Fruit fly (Drosophila melanogaster) whole organism, embryonic: ENCODE results near the gene CG46460.

Experiments
- BtbVII ChIP-seq: fragments of 200-800 bp; sonication (Bioruptor generic); optimal IDR thresholded peaks from 3 replicates; lab custom pipeline; 2017; ENCODE audit warnings: missing biosample characterization, mild to moderate bottlenecking, missing genetic modification characterization
- CG1024 ChIP-seq: fragments of 200-800 bp; sonication (Bioruptor generic); IDR thresholded peaks from 2 replicates; pipeline ENCODE4 v1.3.6; 2022; ENCODE audit warnings: missing biosample characterization, missing genetic modification characterization
- CG10462 ChIP-seq: fragments of 200-800 bp; sonication (Bioruptor generic); optimal IDR thresholded peaks from 2 replicates; lab custom pipeline; 2016; ENCODE audit warnings: missing biosample characterization, missing genetic modification characterization
- CG10543 ChIP-seq: fragments of 200-800 bp; sonication (Bioruptor generic); optimal IDR thresholded peaks from 3 replicates; lab custom pipeline; 2017; ENCODE audit warnings: missing biosample characterization, mild to moderate bottlenecking, missing genetic modification characterization, moderate library complexity
- CG10565 ChIP-seq: fragments of 200-800 bp; sonication (Bioruptor generic); optimal IDR thresholded peaks from 3 replicates; lab custom pipeline; 2016; ENCODE audit warnings: missing biosample characterization, mild to moderate bottlenecking, missing genetic modification characterization
- CG12744 ChIP-seq: fragments of 200-800 bp; sonication (Bioruptor generic); optimal IDR thresholded peaks from 2 replicates; lab custom pipeline; 2016; ENCODE audit warnings: missing biosample characterization, missing genetic modification characterization
- CG13775 ChIP-seq: fragments of 200-800 bp; sonication (Bioruptor generic); optimal IDR thresholded peaks from 3 replicates; lab custom pipeline; 2017; ENCODE audit warnings: missing biosample characterization, mild to moderate bottlenecking, missing genetic modification characterization
- CG17359 ChIP-seq: fragments of 200-800 bp; sonication (Bioruptor generic); optimal IDR thresholded peaks from 3 replicates; lab custom pipeline; 2018; ENCODE audit warnings: missing biosample characterization, mild to moderate bottlenecking, missing genetic modification characterization, moderate library complexity
- CG17385 ChIP-seq: fragments of 200-800 bp; sonication (Bioruptor generic); optimal IDR thresholded peaks from 3 replicates; lab custom pipeline; 2018; ENCODE audit warnings: missing biosample characterization, mild to moderate bottlenecking, missing genetic modification characterization
- CG2116 ChIP-seq: fragments of 200-800 bp; sonication (Bioruptor generic); optimal IDR thresholded peaks from 3 replicates; lab custom pipeline; 2018; ENCODE audit warnings: missing biosample characterization, mild to moderate bottlenecking, missing genetic modification characterization
- CG2202 ChIP-seq: fragments of 200-800 bp; sonication (Bioruptor generic); optimal IDR thresholded peaks from 2 replicates; lab custom pipeline; 2018; ENCODE audit warnings: missing biosample characterization, mild to moderate bottlenecking, missing genetic modification characterization
- CG2889 ChIP-seq: fragments of 200-800 bp; sonication (Bioruptor generic); IDR thresholded peaks from 3 replicates; pipeline ENCODE4 v1.3.6; 2022; ENCODE audit warnings: missing biosample characterization, missing genetic modification characterization
- CG32767 ChIP-seq: fragments of 200-800 bp; sonication (Bioruptor generic); IDR thresholded peaks from 2 replicates; pipeline ENCODE4 v1.3.6; 2022; ENCODE audit warnings: missing biosample characterization, missing genetic modification characterization
- CG3407 ChIP-seq: fragments of 200-800 bp; sonication (Bioruptor generic); optimal IDR thresholded peaks from 2 replicates; lab custom pipeline; 2018; ENCODE audit warnings: missing biosample characterization, mild to moderate bottlenecking, missing genetic modification characterization
- CG3847 ChIP-seq: fragments of 200-800 bp; sonication (Bioruptor generic); IDR thresholded peaks from 2 replicates; pipeline ENCODE4 v1.3.6; 2022; ENCODE audit warnings: missing biosample characterization, missing genetic modification characterization
- CG42726 ChIP-seq: fragments of 200-800 bp; sonication (Bioruptor generic); IDR thresholded peaks from 2 replicates; pipeline ENCODE4 v1.3.6; 2022; ENCODE audit warnings: missing biosample characterization, missing genetic modification characterization; ENCODE audit not compliant: partially characterized antibody
- CG4328 ChIP-seq: fragments of 200-800 bp; sonication (Bioruptor generic); optimal IDR thresholded peaks from 3 replicates; lab custom pipeline; 2017; ENCODE audit warnings: missing biosample characterization, missing genetic modification reagents, missing genetic modification characterization
- CG4424 ChIP-seq: fragments of 200-800 bp; sonication (Bioruptor generic); optimal IDR thresholded peaks from 3 replicates; lab custom pipeline; 2016; ENCODE audit warnings: missing biosample characterization, missing genetic modification characterization
- CG6654 ChIP-seq: fragments of 200-800 bp; sonication (Bioruptor generic); optimal IDR thresholded peaks from 2 replicates; lab custom pipeline; 2017; ENCODE audit warnings: missing biosample characterization, mild to moderate bottlenecking, missing genetic modification characterization
- CG7271 ChIP-seq: fragments of 200-800 bp; sonication (Bioruptor generic); optimal IDR thresholded peaks from 2 replicates; lab custom pipeline; 2018; ENCODE audit warnings: missing biosample characterization, mild to moderate bottlenecking, missing genetic modification characterization, moderate library complexity
- CG7357 ChIP-seq: fragments of 200-800 bp; sonication (Bioruptor generic); IDR thresholded peaks from 3 replicates; pipeline ENCODE4 v1.3.6; 2022; ENCODE audit warnings: missing biosample characterization, missing genetic modification characterization
- CG7745 ChIP-seq: fragments of 200-800 bp; sonication (Bioruptor generic); optimal IDR thresholded peaks from 2 replicates; lab custom pipeline; 2018; ENCODE audit warnings: missing biosample characterization, mild to moderate bottlenecking, missing genetic modification characterization, moderate library complexity
- CG8388 ChIP-seq: fragments of 200-800 bp; sonication (Bioruptor generic); optimal IDR thresholded peaks from 2 replicates; lab custom pipeline; 2019; ENCODE audit warnings: missing biosample characterization, mild to moderate bottlenecking, missing genetic modification characterization, moderate library complexity
- Dad ChIP-seq: fragments of 200-800 bp; sonication (Bioruptor generic); optimal IDR thresholded peaks from 3 replicates; lab custom pipeline; 2016; ENCODE audit warnings: missing biosample characterization, missing genetic modification characterization
- GATAe ChIP-seq: fragments of 200-800 bp; sonication (Bioruptor generic); conservative IDR thresholded peaks from 2 replicates; pipeline ENCODE4 v1.3.6; 2022; ENCODE audit warnings: missing biosample characterization, missing genetic modification characterization
- HHEX ChIP-seq: fragments of 200-800 bp; sonication (Bioruptor generic); optimal IDR thresholded peaks from 3 replicates; lab custom pipeline; 2017; ENCODE audit warnings: missing biosample characterization, mild to moderate bottlenecking, missing genetic modification characterization, missing genetic modification reagents
- HLH3B ChIP-seq: fragments of 200-800 bp; sonication (Bioruptor generic); IDR thresholded peaks from 2 replicates; pipeline ENCODE4 v1.3.6; 2022; ENCODE audit warnings: missing biosample characterization, missing genetic modification characterization
- HmgZ ChIP-seq: fragments of 200-800 bp; sonication (Bioruptor generic); optimal IDR thresholded peaks from 2 replicates; lab custom pipeline; 2018; ENCODE audit warnings: missing biosample characterization, mild to moderate bottlenecking, missing genetic modification characterization
- Mrtf ChIP-seq: fragments of 200-800 bp; sonication (Bioruptor generic); IDR thresholded peaks from 3 replicates; pipeline ENCODE4 v1.3.6; 2022; ENCODE audit warnings: missing biosample characterization, missing genetic modification characterization
- Myb ChIP-seq: fragments of 200-800 bp; sonication (Bioruptor generic); optimal IDR thresholded peaks from 2 replicates; lab custom pipeline; 2016; ENCODE audit warnings: missing biosample characterization, missing genetic modification characterization
- PHDP ChIP-seq: fragments of 200-800 bp; sonication (Bioruptor generic); optimal IDR thresholded peaks from 3 replicates; lab custom pipeline; 2018; ENCODE audit warnings: missing biosample characterization, mild to moderate bottlenecking, missing genetic modification characterization, moderate library complexity
- Xbp1 ChIP-seq: fragments of 200-800 bp; sonication (Bioruptor generic); optimal IDR thresholded peaks from 3 replicates; lab custom pipeline; 2016; ENCODE audit warnings: missing biosample characterization, mild to moderate bottlenecking, missing genetic modification characterization
- aop ChIP-seq: fragments of 200-800 bp; sonication (Bioruptor generic); IDR thresholded peaks from 2 replicates; pipeline ENCODE4 v1.3.6; 2022; ENCODE audit warnings: missing biosample characterization, missing genetic modification characterization
- ap ChIP-seq: fragments of 200-800 bp; sonication (Bioruptor generic); IDR thresholded peaks from 2 replicates; pipeline ENCODE4 v1.3.6; 2022; ENCODE audit warnings: missing biosample characterization, missing genetic modification characterization
- ase ChIP-seq: fragments of 200-800 bp; sonication (Bioruptor generic); IDR thresholded peaks from 3 replicates; pipeline ENCODE4 v1.3.6; 2022; ENCODE audit warnings: missing biosample characterization, missing genetic modification characterization
- btn ChIP-seq: fragments of 200-800 bp; sonication (Bioruptor generic); optimal IDR thresholded peaks from 2 replicates; lab custom pipeline; 2016; ENCODE audit warnings: missing biosample characterization, missing genetic modification characterization
- crol ChIP-seq: fragments of 200-800 bp; sonication (Bioruptor generic); IDR thresholded peaks from 2 replicates; pipeline ENCODE4 v1.3.6; 2022; ENCODE audit warnings: missing biosample characterization, missing genetic modification characterization
- disco-r ChIP-seq: fragments of 200-800 bp; sonication (Bioruptor generic); optimal IDR thresholded peaks from 2 replicates; lab custom pipeline; 2016; ENCODE audit warnings: missing biosample characterization, missing genetic modification characterization
- dmrt99B ChIP-seq: fragments of 200-800 bp; sonication (Bioruptor generic); optimal IDR thresholded peaks from 2 replicates; lab custom pipeline; 2018; ENCODE audit warnings: missing biosample characterization, mild to moderate bottlenecking, missing genetic modification characterization, moderate library complexity
- fru ChIP-seq: fragments of >200 bp; optimal IDR thresholded peaks from 2 replicates; lab custom pipeline; 2017
- gcm2 ChIP-seq: fragments of 200-800 bp; sonication (Bioruptor generic); optimal IDR thresholded peaks from 2 replicates; lab custom pipeline; 2016; ENCODE audit warnings: missing biosample characterization, missing genetic modification characterization
- gem ChIP-seq: fragments of 200-800 bp; sonication (Bioruptor generic); optimal IDR thresholded peaks from 2 replicates; lab custom pipeline; 2019; ENCODE audit warnings: missing biosample characterization, mild to moderate bottlenecking, missing genetic modification characterization, moderate library complexity
- hbn ChIP-seq: fragments of 200-800 bp; sonication (Bioruptor generic); IDR thresholded peaks from 2 replicates; pipeline ENCODE4 v1.3.6; 2022; ENCODE audit warnings: missing biosample characterization, missing genetic modification characterization; ENCODE audit not compliant: partially characterized antibody
- inv ChIP-seq: fragments of 200-800 bp; sonication (Bioruptor generic); IDR thresholded peaks from 2 replicates; pipeline ENCODE4 v1.3.6; 2022; ENCODE audit warnings: missing biosample characterization, missing genetic modification characterization; ENCODE audit not compliant: partially characterized antibody
- jumu ChIP-seq: fragments of 200-800 bp; sonication (Bioruptor generic); optimal IDR thresholded peaks from 3 replicates; lab custom pipeline; 2016; ENCODE audit warnings: missing biosample characterization, missing genetic modification characterization
- lov ChIP-seq, 2 experiments: fragments of 200-800 bp in 1 of 2; fragments of >200 bp in 1 of 2; sonication (Bioruptor generic) in 1 of 2; IDR thresholded peaks in 1 of 2; optimal IDR thresholded peaks in 1 of 2; 2 replicates in 1 of 2; 3 replicates in 1 of 2; pipeline versions ENCODE4 v1.3.6 to Lab custom; 2017 to 2022; ENCODE audit warnings: missing biosample characterization in 1 of 2, missing genetic modification characterization in 1 of 2
- odd ChIP-seq: fragments of 200-800 bp; sonication (Bioruptor generic); optimal IDR thresholded peaks from 2 replicates; lab custom pipeline; 2017; ENCODE audit warnings: missing biosample characterization, mild to moderate bottlenecking, missing genetic modification characterization
- pros ChIP-seq: fragments of 200-800 bp; sonication (Bioruptor generic); optimal IDR thresholded peaks from 3 replicates; lab custom pipeline; 2019; ENCODE audit warnings: missing biosample characterization, mild to moderate bottlenecking, missing genetic modification characterization, moderate library complexity
- seq ChIP-seq: fragments of 200-800 bp; sonication (Bioruptor generic); IDR thresholded peaks from 2 replicates; pipeline ENCODE4 v1.3.6; 2022; ENCODE audit warnings: missing biosample characterization, missing genetic modification characterization
- stc ChIP-seq: fragments of 200-800 bp; sonication (Bioruptor generic); IDR thresholded peaks from 2 replicates; pipeline ENCODE4 v1.3.6; 2022; ENCODE audit warnings: missing biosample characterization, missing genetic modification characterization

CG46460 gene

dm6 chr3L:4230357-4230901 lies 3.3 kb upstream of the CG46460 start (continued):
- TF ChIP-seq pros (GFP tag; lab: Kevin White, UChicago): peak; percentile 90
- TF ChIP-seq HmgZ (tag; lab: Kevin White, UChicago): peak; percentile 84
- TF ChIP-seq HHEX (GFP tag; lab: Kevin White, UChicago): peak; percentile 86
- TF ChIP-seq HLH3B (GFP tag; lab: Robert Waterston, UW): peak; percentile 85
- TF ChIP-seq CG32767 (GFP tag; lab: Robert Waterston, UW): peak; percentile 84
- peak; percentile 79 for TF ChIP-seq BtbVII (GFP tag; lab: Kevin White, UChicago)
- TF ChIP-seq stc: peak; percentile 90
- peak; percentile 93 for TF ChIP-seq Xbp1 (GFP tag; lab: Kevin White, UChicago)
- TF ChIP-seq CG12744 (GFP tag; lab: Kevin White, UChicago): peak; percentile 84
- peak; percentile 83 for TF ChIP-seq CG7357
- no peak for TF ChIP-seq hbn (GFP tag; lab: Robert Waterston, UW)
- TF ChIP-seq CG3847 (GFP tag; lab: Robert Waterston, UW): peak; percentile 75
- TF ChIP-seq CG10462: peak; percentile 92
- peak; percentile 94 for TF ChIP-seq CG17359
- TF ChIP-seq CG4424 (GFP tag; lab: Kevin White, UChicago): peak; percentile 96
- peak; percentile 91 for TF ChIP-seq odd (GFP tag; lab: Kevin White, UChicago)
- TF ChIP-seq Mrtf (GFP tag; lab: Robert Waterston, UW): peak; percentile 83
- peak; percentile 95 for TF ChIP-seq CG2202
- peak; percentile 60 for TF ChIP-seq crol (GFP tag; lab: Robert Waterston, UW)
- peak; percentile 73; the same call in 1 of the 2 replicates for TF ChIP-seq aop
- peak; percentile 86 for TF ChIP-seq CG17385 (GFP tag; lab: Kevin White, UChicago)
- peak; percentile 89 for TF ChIP-seq PHDP (tag; lab: Kevin White, UChicago)
- TF ChIP-seq CG7271 (tag; lab: Kevin White, UChicago): peak; percentile 83
- peak; percentile 89 for TF ChIP-seq ap
- peak; percentile 96 for TF ChIP-seq gem
- peak; percentile 86 for TF ChIP-seq CG4328 (GFP tag; lab: Kevin White, UChicago)
- TF ChIP-seq Dad (GFP tag; lab: Kevin White, UChicago): peak; percentile 91
- peak; percentile 77 for TF ChIP-seq seq (GFP tag; lab: Robert Waterston, UW)
- TF ChIP-seq CG13775: peak; percentile 92
- no peak for TF ChIP-seq lov (optimal IDR thresholded peaks at IDR 0.05; lab: Kevin White, UChicago)
- TF ChIP-seq lov (GFP tag; IDR thresholded peaks at IDR 0.05; lab: Robert Waterston, UW): peak; percentile 86; the same call in 2 of the 3 replicates
- TF ChIP-seq CG6654 (GFP tag; lab: Kevin White, UChicago): peak; percentile 82
- peak; percentile 74 for TF ChIP-seq Myb (GFP tag; lab: Kevin White, UChicago)
- peak; percentile 82 for TF ChIP-seq CG10543 (GFP tag; lab: Kevin White, UChicago)
- TF ChIP-seq CG1024: peak; percentile 66
- peak; percentile 72 for TF ChIP-seq gcm2
- TF ChIP-seq GATAe (GFP tag; lab: Robert Waterston, UW): no peak
- TF ChIP-seq CG8388: peak; percentile 95
- peak; percentile 70; the same call in 2 of the 3 replicates for TF ChIP-seq CG2889 (GFP tag; lab: Robert Waterston, UW)
- TF ChIP-seq ase (GFP tag; lab: Robert Waterston, UW): peak; percentile 88; the same call in 2 of the 3 replicates
- TF ChIP-seq dmrt99B: peak; percentile 97
- TF ChIP-seq jumu (GFP tag; lab: Kevin White, UChicago): peak; percentile 94
- TF ChIP-seq fru: no peak
- TF ChIP-seq btn: peak; percentile 94
- TF ChIP-seq CG7745: peak; percentile 77
- peak; percentile 78 for TF ChIP-seq disco-r (GFP tag; lab: Kevin White, UChicago)
- peak; percentile 73 for TF ChIP-seq CG2116 (GFP tag; lab: Kevin White, UChicago)
- peak; percentile 66 for TF ChIP-seq CG10565 (GFP tag; lab: Kevin White, UChicago)
- no peak for TF ChIP-seq CG42726
- no peak for TF ChIP-seq inv (GFP tag; lab: Robert Waterston, UW)
- peak; percentile 90 for TF ChIP-seq CG3407 (GFP tag; lab: Kevin White, UChicago)
